Worm (Caenorhabditis elegans): ENCODE results near the gene F56C3.4.

The F56C3.4 gene

ce11 chrX:1395793-1396192 is 35.3 kb upstream of the F56C3.4 start (continued):
- no peak for TF ChIP-seq lin-1 (GFP tag; IDR thresholded peaks at IDR 0.05)
- TF ChIP-seq F37D6.2 (tag; optimal IDR thresholded peaks at IDR 0.05) = no peak
- TF ChIP-seq mxl-3 (GFP tag; optimal IDR thresholded peaks at IDR 0.05) = no peak
- peak; percentile 69 for TF ChIP-seq nhr-48 (tag; optimal IDR thresholded peaks at IDR 0.05)
- no peak for TF ChIP-seq snpc-4 (tag; optimal IDR thresholded peaks at IDR 0.05)
- TF ChIP-seq nhr-76 (tag; optimal IDR thresholded peaks at IDR 0.05) = no peak
- no peak for TF ChIP-seq jun-1 (tag; optimal IDR thresholded peaks at IDR 0.05)
- no peak for TF ChIP-seq ama-1 (optimal IDR thresholded peaks at IDR 0.05)
- TF ChIP-seq mdt-29 (GFP tag; IDR thresholded peaks at IDR 0.05) = no peak
- TF ChIP-seq vab-7 (GFP tag; IDR thresholded peaks at IDR 0.05) = no peak
- no peak for TF ChIP-seq spr-3 (GFP tag; optimal IDR thresholded peaks at IDR 0.05)
- peak; percentile 60 for TF ChIP-seq nhr-11 (tag; optimal IDR thresholded peaks at IDR 0.05)
- TF ChIP-seq T20F7.1 (GFP tag; optimal IDR thresholded peaks at IDR 0.05) = no peak
- TF ChIP-seq dmd-9 (GFP tag; IDR thresholded peaks at IDR 0.05) = no peak
- no peak for TF ChIP-seq arid-1 (GFP tag; conservative IDR thresholded peaks at IDR 0.05)
- TF ChIP-seq ztf-11 (tag; optimal IDR thresholded peaks at IDR 0.05) = no peak
- TF ChIP-seq mes-2 (tag; optimal IDR thresholded peaks at IDR 0.05; ENCODE audit: poor library complexity, severe bottlenecking) = no peak
- TF ChIP-seq Y5F2A.4 (GFP tag; optimal IDR thresholded peaks at IDR 0.05) = no peak
- TF ChIP-seq mxl-2 (GFP tag; conservative IDR thresholded peaks at IDR 0.05) = no peak
- TF ChIP-seq fkh-10 (GFP tag; optimal IDR thresholded peaks at IDR 0.05) = no peak
- no peak for TF ChIP-seq F10B5.3 (tag; optimal IDR thresholded peaks at IDR 0.05)
- TF ChIP-seq cey-2 (tag; optimal IDR thresholded peaks at IDR 0.05; ENCODE audit: borderline replicate concordance, insufficient read depth) = no peak
- no peak for TF ChIP-seq ceh-28 (tag; optimal IDR thresholded peaks at IDR 0.05)
- TF ChIP-seq lir-3 (tag; optimal IDR thresholded peaks at IDR 0.05) = no peak
- TF ChIP-seq nhr-41 (GFP tag; IDR thresholded peaks at IDR 0.05) = no peak
- no peak for TF ChIP-seq snpc-1.2 (GFP tag; IDR thresholded peaks at IDR 0.05)
- TF ChIP-seq lim-7 (GFP tag; IDR thresholded peaks at IDR 0.05) = no peak
- TF ChIP-seq lin-39 (tag; optimal IDR thresholded peaks at IDR 0.05) = no peak
- TF ChIP-seq D1046.2 (GFP tag; IDR thresholded peaks at IDR 0.05) = no peak
- peak in 1 of 2 experiments; percentile 66 for TF ChIP-seq unc-62 (GFP tag; optimal IDR thresholded peaks at IDR 0.05 in 1 of 2)
- TF ChIP-seq unc-62 (tag; optimal IDR thresholded peaks at IDR 0.05) = no peak
- TF ChIP-seq lin-13 (GFP tag; optimal IDR thresholded peaks at IDR 0.05) = no peak
- TF ChIP-seq hif-1 (tag; optimal IDR thresholded peaks at IDR 0.05) = peak in 1 of 2 experiments; percentile 74
- peak in 1 of 2 experiments; percentile 74 for TF ChIP-seq daf-16 (GFP tag; optimal IDR thresholded peaks at IDR 0.05)
- TF ChIP-seq daf-16 (tag; optimal IDR thresholded peaks at IDR 0.05) = no peak
- TF ChIP-seq ceh-20 (GFP tag; IDR thresholded peaks at IDR 0.05) = 0 out of 2 replicates have a peak, but pooled peaks have one; percentile 15
- no peak for TF ChIP-seq ceh-82 (tag; optimal IDR thresholded peaks at IDR 0.05)
- TF ChIP-seq unc-130 (GFP tag; optimal IDR thresholded peaks at IDR 0.05) = no peak
- TF ChIP-seq madf-5 (GFP tag; IDR thresholded peaks at IDR 0.05) = no peak
- no peak for TF ChIP-seq nhr-237 (tag; optimal IDR thresholded peaks at IDR 0.05)
- TF ChIP-seq ceh-32 (tag; optimal IDR thresholded peaks at IDR 0.05; ENCODE audit: poor library complexity) = no peak
- no peak for TF ChIP-seq tag-97 (GFP tag; IDR thresholded peaks at IDR 0.05)
- TF ChIP-seq skn-1 (tag; optimal IDR thresholded peaks at IDR 0.05) = no peak
- peak; percentile 7 for TF ChIP-seq nhr-6 (tag; optimal IDR thresholded peaks at IDR 0.05)
- TF ChIP-seq nhr-77 (tag; optimal IDR thresholded peaks at IDR 0.05) = peak; percentile 22
- no peak for TF ChIP-seq dpl-1 (GFP tag; optimal IDR thresholded peaks at IDR 0.05)
- TF ChIP-seq aha-1 (tag) = no peak
- TF ChIP-seq spr-1 (tag; optimal IDR thresholded peaks at IDR 0.05) = no peak
- no peak for TF ChIP-seq fos-1 (tag; optimal IDR thresholded peaks at IDR 0.05)
- no peak for TF ChIP-seq zag-1 (tag; optimal IDR thresholded peaks at IDR 0.05)
- TF ChIP-seq nhr-28 (tag; optimal IDR thresholded peaks at IDR 0.05) = peak; percentile 50
- TF ChIP-seq nhr-111 (GFP tag; optimal IDR thresholded peaks at IDR 0.05) = no peak
- no peak for TF ChIP-seq pha-4 (GFP tag; IDR thresholded peaks at IDR 0.05)
- no peak for TF ChIP-seq pha-4 (tag; optimal IDR thresholded peaks at IDR 0.05)

Measured in whole organism, L4 larva.